Fruit fly (Drosophila melanogaster) Kc167 (cell line): ENCODE measurements around the gene CSN1a.

Experiments used
- Sin3A ChIP-seq: fragments of >200 bp; optimal IDR thresholded peaks from 2 replicates; lab custom pipeline; 2018; ENCODE audit warnings: missing external identifiers
- h ChIP-seq: fragments of >200 bp; optimal IDR thresholded peaks from 3 replicates; lab custom pipeline; 2018; ENCODE audit warnings: missing external identifiers
- insv ChIP-seq: fragments of >200 bp; optimal IDR thresholded peaks from 3 replicates; lab custom pipeline; 2018; ENCODE audit warnings: missing external identifiers
- psq ChIP-seq: fragments of >200 bp; optimal IDR thresholded peaks from 2 replicates; lab custom pipeline; 2017; ENCODE audit warnings: missing external identifiers
- ttk ChIP-seq: sonication (Bioruptor generic); optimal IDR thresholded peaks from 2 replicates; lab custom pipeline; 2017; ENCODE audit warnings: missing external identifiers

dm6 chr2L:14730077-14730476, 32.5 kb upstream of the CSN1a start, which contains the start of gene CG42685:
- TF ChIP-seq psq (lab: Kevin White, UChicago) (no peak), h (no peak), insv (lab: Kevin White, UChicago) (no peak), Sin3A (lab: Kevin White, UChicago) (no peak), ttk (lab: Kevin White, UChicago) (no peak)
